Fruit fly (Drosophila melanogaster): ENCODE measurements around the gene Trs20.

dm6 chr3L:16174778-16175177, 43.3 kb upstream of the Trs20 start:
- TF ChIP-seq br (GFP tag; optimal IDR thresholded peaks at IDR 0.05): no peak
- no peak for TF ChIP-seq Abd-B (GFP tag; optimal IDR thresholded peaks at IDR 0.05)
- no peak for TF ChIP-seq tai (GFP tag; optimal IDR thresholded peaks at IDR 0.05)
- TF ChIP-seq N (GFP tag; optimal IDR thresholded peaks at IDR 0.05): no peak
- no peak for TF ChIP-seq lola (GFP tag; optimal IDR thresholded peaks at IDR 0.05)
- no peak for TF ChIP-seq jim (GFP tag; optimal IDR thresholded peaks at IDR 0.05)
- no peak for TF ChIP-seq Hr78 (GFP tag; optimal IDR thresholded peaks at IDR 0.05)
- TF ChIP-seq Dfd (GFP tag; optimal IDR thresholded peaks at IDR 0.05): no peak

All from whole organism, wandering third instar larva.